Worm (Caenorhabditis elegans) whole organism, L3 larva: Measurements from ENCODE around the gene C47A4.5.

Source experiments
- ceh-28 ChIP-seq: fragments of 150-350 bp; optimal IDR thresholded peaks from 2 replicates; lab custom pipeline; 2014; ENCODE audit warnings: missing biosample characterization, missing genetic modification reagents, missing genetic modification characterization
- ceh-82 ChIP-seq: fragments of 150-350 bp; optimal IDR thresholded peaks from 2 replicates; lab custom pipeline; 2014; ENCODE audit warnings: missing biosample characterization, missing genetic modification characterization
- nhr-11 ChIP-seq: fragments of 150-350 bp; optimal IDR thresholded peaks from 2 replicates; lab custom pipeline; 2014; ENCODE audit warnings: missing biosample characterization, missing genetic modification characterization
- nhr-25 ChIP-seq: sonication (generic microtip); optimal IDR thresholded peaks from 2 replicates; lab custom pipeline; 2017; ENCODE audit warnings: missing biosample characterization, missing genetic modification characterization
- nhr-67 ChIP-seq: fragments of 150-350 bp; optimal IDR thresholded peaks from 2 replicates; lab custom pipeline; 2014; ENCODE audit warnings: missing biosample characterization, missing genetic modification characterization
- zag-1 ChIP-seq: fragments of 150-350 bp; optimal IDR thresholded peaks from 2 replicates; lab custom pipeline; 2014; ENCODE audit warnings: missing biosample characterization, missing genetic modification characterization

DNA sequence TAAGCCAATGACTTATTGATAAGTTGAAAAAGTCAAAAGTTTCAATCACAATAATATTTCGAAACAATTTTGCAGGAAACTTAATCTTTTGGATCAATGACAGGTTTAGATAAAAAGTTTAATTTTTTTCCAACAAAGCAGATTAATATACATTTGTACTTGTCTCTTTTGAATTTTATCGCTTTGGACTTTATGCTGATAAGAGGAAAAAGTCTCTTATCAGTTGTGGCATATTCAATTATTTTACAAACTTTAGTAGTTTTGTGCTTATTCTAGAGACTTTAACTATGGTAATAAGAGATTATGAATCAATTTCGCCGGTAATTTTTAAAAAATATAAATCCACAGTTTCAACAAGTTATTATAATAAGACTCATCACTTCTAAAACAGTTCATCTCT is 17.6 kb upstream of the C47A4.5 start:
- TF ChIP-seq nhr-11 = no peak
- no peak for TF ChIP-seq zag-1 (tag; lab: Kevin White, UChicago)
- TF ChIP-seq nhr-67 (tag; lab: Kevin White, UChicago) = no peak
- no peak for TF ChIP-seq ceh-28
- no peak for TF ChIP-seq ceh-82 (tag; lab: Kevin White, UChicago)
- TF ChIP-seq nhr-25 (tag; lab: Kevin White, UChicago) = no peak
